Fruit fly (Drosophila melanogaster) whole organism, prepupa: Measurements from ENCODE around the gene ArfGAP3.

ENCODE experiments used
- Blimp-1 ChIP-seq: fragments of 200-800 bp; sonication (Bioruptor generic); optimal IDR thresholded peaks from 3 replicates; lab custom pipeline; 2017; ENCODE audit warnings: missing biosample characterization, missing genetic modification characterization, mild to moderate bottlenecking, moderate library complexity, missing genetic modification reagents
- CG10631 ChIP-seq: fragments of 200-800 bp; sonication (Bioruptor generic); optimal IDR thresholded peaks from 2 replicates; lab custom pipeline; 2016; ENCODE audit warnings: missing biosample characterization, missing genetic modification characterization
- CG10669 ChIP-seq: fragments of 200-800 bp; sonication (Bioruptor generic); optimal IDR thresholded peaks from 3 replicates; lab custom pipeline; 2018; ENCODE audit warnings: missing biosample characterization, mild to moderate bottlenecking, missing genetic modification characterization, moderate library complexity
- CG11294 ChIP-seq: fragments of 200-800 bp; sonication (Bioruptor generic); IDR thresholded peaks from 2 replicates; pipeline ENCODE4 v1.3.6; 2022; ENCODE audit warnings: missing biosample characterization, missing genetic modification characterization
- CG11902 ChIP-seq: fragments of 200-800 bp; sonication (Bioruptor generic); optimal IDR thresholded peaks from 3 replicates; lab custom pipeline; 2016; ENCODE audit warnings: missing biosample characterization, missing genetic modification characterization
- CG15336 ChIP-seq: fragments of 200-800 bp; sonication (Bioruptor generic); IDR thresholded peaks from 2 replicates; pipeline ENCODE4 v1.3.6; 2022; ENCODE audit warnings: missing biosample characterization, missing genetic modification characterization
- CG1621 ChIP-seq: fragments of 200-800 bp; sonication (Bioruptor generic); optimal IDR thresholded peaks from 3 replicates; lab custom pipeline; 2018; ENCODE audit warnings: missing biosample characterization, mild to moderate bottlenecking, missing genetic modification characterization
- CG16779 ChIP-seq: fragments of 200-800 bp; sonication (Bioruptor generic); optimal IDR thresholded peaks from 3 replicates; lab custom pipeline; 2017; ENCODE audit warnings: missing biosample characterization, mild to moderate bottlenecking, missing genetic modification characterization
- CG3032 ChIP-seq: fragments of 200-800 bp; optimal IDR thresholded peaks from 2 replicates; lab custom pipeline; 2019; ENCODE audit warnings: missing biosample characterization, mild to moderate bottlenecking, missing genetic modification characterization, moderate library complexity
- CG31627 ChIP-seq: fragments of 200-800 bp; sonication (Bioruptor generic); optimal IDR thresholded peaks from 3 replicates; lab custom pipeline; 2016; ENCODE audit warnings: missing biosample characterization, missing genetic modification characterization
- CG32006 ChIP-seq: fragments of 200-800 bp; sonication (Bioruptor generic); optimal IDR thresholded peaks from 3 replicates; lab custom pipeline; 2017; ENCODE audit warnings: missing biosample characterization, mild to moderate bottlenecking, missing genetic modification characterization
- CG34406 ChIP-seq: fragments of 200-800 bp; sonication (Bioruptor generic); optimal IDR thresholded peaks from 3 replicates; lab custom pipeline; 2016; ENCODE audit warnings: missing biosample characterization, missing genetic modification characterization
- CG3919 ChIP-seq: fragments of 200-800 bp; sonication (Bioruptor generic); optimal IDR thresholded peaks from 3 replicates; lab custom pipeline; 2016; ENCODE audit warnings: missing biosample characterization, missing genetic modification characterization
- CG4318 ChIP-seq: fragments of 200-800 bp; sonication (Bioruptor generic); optimal IDR thresholded peaks from 3 replicates; lab custom pipeline; 2017; ENCODE audit warnings: missing biosample characterization, mild to moderate bottlenecking, missing genetic modification characterization
- CG6792 ChIP-seq: fragments of 200-800 bp; sonication (Bioruptor generic); optimal IDR thresholded peaks from 3 replicates; lab custom pipeline; 2016; ENCODE audit warnings: missing biosample characterization, missing genetic modification characterization
- CG6854 ChIP-seq: fragments of 200-800 bp; sonication (Bioruptor generic); optimal IDR thresholded peaks from 2 replicates; lab custom pipeline; 2017; ENCODE audit warnings: missing biosample characterization, mild to moderate bottlenecking, missing genetic modification characterization
- CG8319 ChIP-seq: fragments of 200-800 bp; sonication (Bioruptor generic); optimal IDR thresholded peaks from 3 replicates; lab custom pipeline; 2016; ENCODE audit warnings: missing biosample characterization, missing genetic modification characterization
- CG9139 ChIP-seq: fragments of 200-800 bp; sonication (Bioruptor generic); optimal IDR thresholded peaks from 3 replicates; lab custom pipeline; 2017; ENCODE audit warnings: missing biosample characterization, mild to moderate bottlenecking, missing genetic modification characterization
- Eip78C ChIP-seq: fragments of 200-800 bp; sonication (Bioruptor generic); peaks from one replicate; lab custom pipeline; 2016; ENCODE audit warnings: missing biosample characterization, missing genetic modification characterization
- Eip93F ChIP-seq: fragments of 200-800 bp; sonication (Bioruptor generic); optimal IDR thresholded peaks from 2 replicates; lab custom pipeline; 2016; ENCODE audit warnings: missing biosample characterization, mild to moderate bottlenecking, missing genetic modification characterization
- Ets21C ChIP-seq: fragments of 200-800 bp; sonication (Bioruptor generic); optimal IDR thresholded peaks from 3 replicates; lab custom pipeline; 2016; ENCODE audit warnings: missing biosample characterization, missing genetic modification characterization
- Ets96B ChIP-seq: fragments of 200-800 bp; optimal IDR thresholded peaks from 2 replicates; lab custom pipeline; 2019; ENCODE audit warnings: missing biosample characterization, mild to moderate bottlenecking, missing genetic modification characterization, moderate library complexity
- Gug ChIP-seq: fragments of 200-800 bp; sonication (Bioruptor generic); IDR thresholded peaks from 2 replicates; pipeline ENCODE4 v1.3.6; 2022; ENCODE audit warnings: missing biosample characterization, missing genetic modification characterization
- Hr39 ChIP-seq: fragments of 200-800 bp; sonication (Bioruptor generic); optimal IDR thresholded peaks from 2 replicates; lab custom pipeline; 2016; ENCODE audit warnings: missing biosample characterization, missing genetic modification characterization
- Met ChIP-seq: fragments of 200-800 bp; sonication (Bioruptor generic); optimal IDR thresholded peaks from 3 replicates; lab custom pipeline; 2016; ENCODE audit warnings: missing biosample characterization, missing genetic modification characterization
- OdsH ChIP-seq: fragments of 200-800 bp; sonication (Bioruptor generic); optimal IDR thresholded peaks from 3 replicates; lab custom pipeline; 2016; ENCODE audit warnings: missing biosample characterization, missing genetic modification characterization
- Smox ChIP-seq: fragments of 200-800 bp; sonication (Bioruptor generic); optimal IDR thresholded peaks from 3 replicates; lab custom pipeline; 2016; ENCODE audit warnings: missing biosample characterization, missing genetic modification characterization
- Sox102F ChIP-seq: fragments of 200-800 bp; sonication (Bioruptor generic); optimal IDR thresholded peaks from 2 replicates; lab custom pipeline; 2016; ENCODE audit warnings: missing biosample characterization, mild to moderate bottlenecking, missing genetic modification characterization
- Sox14 ChIP-seq: fragments of 200-800 bp; sonication (Bioruptor generic); optimal IDR thresholded peaks from 3 replicates; lab custom pipeline; 2016; ENCODE audit warnings: missing biosample characterization, missing genetic modification characterization
- acj6 ChIP-seq: fragments of 200-800 bp; sonication (Bioruptor generic); optimal IDR thresholded peaks from 3 replicates; lab custom pipeline; 2016; ENCODE audit warnings: missing biosample characterization, missing genetic modification characterization
- cyc ChIP-seq: fragments of 200-800 bp; sonication (Bioruptor generic); optimal IDR thresholded peaks from 3 replicates; lab custom pipeline; 2016; ENCODE audit warnings: missing biosample characterization, missing genetic modification characterization
- dac ChIP-seq: fragments of 200-800 bp; sonication (Bioruptor generic); optimal IDR thresholded peaks from 2 replicates; lab custom pipeline; 2017; ENCODE audit warnings: missing biosample characterization, mild to moderate bottlenecking, missing genetic modification characterization
- dsx ChIP-seq: fragments of 200-800 bp; optimal IDR thresholded peaks from 3 replicates; lab custom pipeline; 2019; ENCODE audit warnings: missing biosample characterization, mild to moderate bottlenecking, missing genetic modification characterization, moderate library complexity; ENCODE audit not compliant: poor library complexity, severe bottlenecking
- eg ChIP-seq: fragments of 200-800 bp; sonication (Bioruptor generic); IDR thresholded peaks from 3 replicates; pipeline ENCODE4 v1.3.6; 2022; ENCODE audit warnings: missing biosample characterization, missing genetic modification characterization
- esn ChIP-seq: fragments of 200-800 bp; sonication (Bioruptor generic); optimal IDR thresholded peaks from 2 replicates; lab custom pipeline; 2016; ENCODE audit warnings: missing biosample characterization, mild to moderate bottlenecking, missing genetic modification characterization, moderate library complexity
- fd85E ChIP-seq: fragments of 200-800 bp; sonication (Bioruptor generic); optimal IDR thresholded peaks from 3 replicates; lab custom pipeline; 2016; ENCODE audit warnings: missing biosample characterization, missing genetic modification characterization
- fkh ChIP-seq: fragments of 200-800 bp; sonication (Bioruptor generic); optimal IDR thresholded peaks from 3 replicates; lab custom pipeline; 2017; ENCODE audit warnings: missing biosample characterization, mild to moderate bottlenecking, missing genetic modification characterization, moderate library complexity
- lz ChIP-seq: fragments of 200-800 bp; sonication (Bioruptor generic); optimal IDR thresholded peaks from 3 replicates; lab custom pipeline; 2016; ENCODE audit warnings: missing biosample characterization, missing genetic modification characterization
- net ChIP-seq: fragments of 200-800 bp; sonication (Bioruptor generic); optimal IDR thresholded peaks from 3 replicates; lab custom pipeline; 2016; ENCODE audit warnings: missing biosample characterization, missing genetic modification characterization
- salr ChIP-seq, 2 experiments: fragments of 200-800 bp; sonication (Bioruptor generic); optimal IDR thresholded peaks; 3 replicates each; lab custom pipeline; 2016 to 2018; ENCODE audit warnings: missing biosample characterization in 2 of 2, missing genetic modification characterization in 2 of 2, mild to moderate bottlenecking in 1 of 2
- spab ChIP-seq: fragments of 200-800 bp; sonication (Bioruptor generic); optimal IDR thresholded peaks from 2 replicates; lab custom pipeline; 2017; ENCODE audit warnings: missing biosample characterization, mild to moderate bottlenecking, missing genetic modification characterization, missing genetic modification reagents
- svp ChIP-seq: fragments of 200-800 bp; sonication (Bioruptor generic); peaks from one replicate; lab custom pipeline; 2016; ENCODE audit warnings: missing biosample characterization, missing genetic modification characterization
- topi ChIP-seq: fragments of 200-800 bp; sonication (Bioruptor generic); optimal IDR thresholded peaks from 3 replicates; lab custom pipeline; 2016; ENCODE audit warnings: missing biosample characterization, missing genetic modification characterization
- vri ChIP-seq: fragments of 200-800 bp; sonication (Bioruptor generic); optimal IDR thresholded peaks from 3 replicates; lab custom pipeline; 2016; ENCODE audit warnings: missing biosample characterization, mild to moderate bottlenecking, missing genetic modification characterization

Gene ArfGAP3

DNA sequence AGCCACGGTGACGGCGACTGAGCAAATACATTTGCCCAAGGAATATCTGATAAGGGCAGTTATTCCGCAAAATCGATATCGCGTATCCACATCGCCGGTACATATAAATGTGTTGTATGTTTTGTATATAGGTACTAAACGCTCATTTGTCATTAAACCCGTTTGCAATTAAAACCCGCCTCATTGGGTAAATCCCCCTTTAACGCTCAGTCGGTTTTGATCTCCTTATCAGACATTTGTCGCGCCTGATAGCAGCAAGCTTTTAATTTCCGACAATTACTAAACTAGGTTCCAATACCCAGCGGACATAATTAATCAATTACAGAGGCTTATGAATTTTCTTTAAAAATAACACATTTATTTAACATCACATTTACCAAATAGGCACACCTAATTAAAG is 14.0 kb upstream of the ArfGAP3 start:
- no peak for TF ChIP-seq CG1621
- no peak for TF ChIP-seq vri (GFP tag; lab: Kevin White, UChicago)
- no peak for TF ChIP-seq Sox102F (GFP tag; lab: Kevin White, UChicago)
- TF ChIP-seq eg (GFP tag; lab: Robert Waterston, UW) = no peak
- no peak for TF ChIP-seq Gug (GFP tag; lab: Robert Waterston, UW)
- TF ChIP-seq salr (GFP tag; optimal IDR thresholded peaks at IDR 0.05; lab: Kevin White, UChicago) = no peak
- no peak for TF ChIP-seq dsx (GFP tag; lab: Kevin White, UChicago)

DNA sequence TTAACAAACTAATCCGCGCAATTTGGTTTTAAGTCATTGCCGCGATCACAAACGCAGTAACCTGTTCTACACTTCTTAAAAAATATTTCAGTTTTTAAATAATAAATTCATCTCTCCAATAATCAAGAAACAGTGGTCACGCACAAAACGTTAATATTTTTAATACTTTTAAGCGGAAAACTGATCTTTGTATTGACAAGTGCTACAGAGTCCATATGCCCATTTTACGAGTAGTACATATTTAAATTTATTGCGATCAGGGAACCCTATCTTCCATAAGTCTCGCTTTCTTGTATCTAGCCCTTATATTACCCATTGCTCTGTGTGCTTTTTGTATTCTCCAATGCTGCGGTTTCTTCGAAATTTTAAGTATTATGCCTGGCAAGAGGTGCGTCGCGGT is 12.1 kb upstream of the ArfGAP3 start, which contains the start of gene CG32454:
Gene CG32454 (plus strand): TSS at position 301 of the 400 bp plus-strand sequence.
- TF ChIP-seq fd85E (GFP tag; lab: Kevin White, UChicago) (no peak), Blimp-1 (GFP tag; lab: Kevin White, UChicago) (no peak), CG8319 (GFP tag; lab: Kevin White, UChicago) (no peak), CG32006 (no peak), spab (GFP tag; lab: Kevin White, UChicago) (no peak), CG10669 (GFP tag; lab: Kevin White, UChicago) (no peak), Ets21C (no peak), CG15336 (no peak), Gug (GFP tag; lab: Robert Waterston, UW) (no peak), CG1621 (no peak), CG6792 (GFP tag; lab: Kevin White, UChicago) (no peak), CG34406 (GFP tag; lab: Kevin White, UChicago) (no peak), dac (GFP tag; lab: Kevin White, UChicago) (no peak), CG11294 (GFP tag; lab: Robert Waterston, UW) (no peak), net (GFP tag; lab: Kevin White, UChicago) (no peak), eg (GFP tag; lab: Robert Waterston, UW) (no peak), CG3032 (tag; lab: Kevin White, UChicago) (no peak), salr (GFP tag; optimal IDR thresholded peaks at IDR 0.05; lab: Kevin White, UChicago) (no peak)

DNA sequence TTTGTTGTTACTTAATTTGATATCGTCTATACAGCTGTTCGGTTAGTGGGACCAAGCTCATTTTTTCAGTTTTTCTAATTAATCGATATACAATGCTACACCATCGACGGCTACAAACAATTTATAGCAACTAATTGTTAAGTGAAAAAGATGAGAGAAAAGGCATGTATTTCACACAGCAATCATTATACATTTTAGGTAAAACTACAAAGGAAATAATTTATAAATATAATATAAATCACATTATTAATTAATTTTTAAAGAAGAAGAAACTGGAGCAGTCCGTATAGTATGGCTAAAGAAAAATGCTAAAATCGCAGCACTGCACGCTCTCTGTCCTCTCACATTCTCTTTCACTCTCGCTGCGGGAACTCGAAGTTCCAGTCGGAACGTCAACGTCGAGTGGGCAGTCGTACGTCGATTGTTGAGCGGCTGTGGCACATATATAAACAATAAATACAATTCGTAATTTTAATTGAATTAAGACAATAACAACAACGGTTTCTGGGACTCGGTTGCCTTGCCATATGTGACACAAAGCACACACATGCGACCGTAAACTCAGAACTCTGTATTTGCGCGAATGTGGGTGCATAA is 10.5 kb upstream of the ArfGAP3 start, which contains the start of the genes CG14450 and CG11367:
Gene CG14450 (minus strand): TSS at position 51 of the 597 bp plus-strand sequence.
Gene CG11367 (plus strand): TSS at position 373 of the 597 bp plus-strand sequence.
- TF ChIP-seq dac (GFP tag; lab: Kevin White, UChicago) (no peak), svp (GFP tag; lab: Kevin White, UChicago) (no peak), Smox (GFP tag; lab: Kevin White, UChicago) (no peak), CG32006 (no peak), CG6792 (GFP tag; lab: Kevin White, UChicago) (no peak), Eip93F (GFP tag; lab: Kevin White, UChicago) (peak; percentile 41), vri (GFP tag; lab: Kevin White, UChicago) (no peak), Gug (GFP tag; lab: Robert Waterston, UW) (no peak), fd85E (GFP tag; lab: Kevin White, UChicago) (no peak), CG15336 (peak; percentile 33; the same call in 1 of the 2 replicates), CG9139 (GFP tag; lab: Kevin White, UChicago) (no peak), CG4318 (GFP tag; lab: Kevin White, UChicago) (no peak), Hr39 (GFP tag; lab: Kevin White, UChicago) (no peak), lz (GFP tag; lab: Kevin White, UChicago) (no peak), cyc (GFP tag; lab: Kevin White, UChicago) (no peak), Eip78C (GFP tag; lab: Kevin White, UChicago) (peak; percentile 83), CG16779 (no peak), CG31627 (GFP tag; lab: Kevin White, UChicago) (no peak), Ets96B (no peak), CG6854 (peak; percentile 53), Met (GFP tag; lab: Kevin White, UChicago) (no peak), OdsH (no peak), esn (GFP tag; lab: Kevin White, UChicago) (peak; percentile 16), acj6 (GFP tag; lab: Kevin White, UChicago) (no peak), fkh (peak; percentile 40), CG11902 (GFP tag; lab: Kevin White, UChicago) (no peak), net (GFP tag; lab: Kevin White, UChicago) (peak; percentile 33), CG8319 (GFP tag; lab: Kevin White, UChicago) (no peak), CG11294 (GFP tag; lab: Robert Waterston, UW) (no peak), spab (GFP tag; lab: Kevin White, UChicago) (no peak), dsx (GFP tag; lab: Kevin White, UChicago) (peak; percentile 50), salr (GFP tag; optimal IDR thresholded peaks at IDR 0.05; lab: Kevin White, UChicago) (no peak), CG10669 (GFP tag; lab: Kevin White, UChicago) (no peak), CG3919 (GFP tag; lab: Kevin White, UChicago) (no peak), CG3032 (tag; lab: Kevin White, UChicago) (no peak), CG10631 (GFP tag; lab: Kevin White, UChicago) (no peak), Sox14 (GFP tag; lab: Kevin White, UChicago) (no peak), eg (GFP tag; lab: Robert Waterston, UW) (0 out of 3 replicates have a peak, but pooled peaks have one; percentile 17), topi (GFP tag; lab: Kevin White, UChicago) (no peak)
